Fruit fly (Drosophila melanogaster) whole organism: ENCODE results near the gene TwdlW.

Experiments
- CG8478 ChIP-seq: fragments of >200 bp; optimal IDR thresholded peaks from 2 replicates; lab custom pipeline; 2018; ENCODE audit warnings: inconsistent platforms
- Dll ChIP-seq: fragments of >200 bp; optimal IDR thresholded peaks from 2 replicates; lab custom pipeline; 2017
- EcR ChIP-seq, 2 experiments: fragments of >200 bp; optimal IDR thresholded peaks; 2 replicates each; lab custom pipeline; 2017; ENCODE audit warnings: missing biosample characterization in 2 of 2, missing genetic modification characterization in 2 of 2, missing genetic modification reagents in 2 of 2
- psq ChIP-seq: fragments of >200 bp; optimal IDR thresholded peaks from 2 replicates; lab custom pipeline; 2017
- usp ChIP-seq: fragments of >200 bp; optimal IDR thresholded peaks from 2 replicates; lab custom pipeline; 2017; ENCODE audit warnings: missing biosample characterization, missing genetic modification characterization, mixed read lengths

dm6 chr3R:17110880-17111726, 31.1 kb downstream of the TwdlW start:
- TF ChIP-seq CG8478 (lab: Kevin White, UChicago) (no peak), Dll (peak; percentile 12), EcR (GFP tag; optimal IDR thresholded peaks at IDR 0.05; lab: Kevin White, UChicago) (no peak), psq (no peak), usp (GFP tag; lab: Kevin White, UChicago) (no peak)
